Fruit fly (Drosophila melanogaster) whole organism, embryonic: ENCODE measurements around the gene shf.

ENCODE experiments used
- Atf6 ChIP-seq: fragments of 200-800 bp; sonication (Bioruptor generic); IDR thresholded peaks from 2 replicates; pipeline ENCODE4 v1.3.6; 2022; ENCODE audit warnings: missing biosample characterization, missing genetic modification characterization
- CG10267 ChIP-seq: fragments of 200-800 bp; sonication (Bioruptor generic); optimal IDR thresholded peaks from 2 replicates; lab custom pipeline; 2018; ENCODE audit warnings: missing biosample characterization, mild to moderate bottlenecking, missing genetic modification characterization, moderate library complexity
- CG11085 ChIP-seq: fragments of 200-800 bp; sonication (Bioruptor generic); IDR thresholded peaks from 2 replicates; pipeline ENCODE4 v1.3.6; 2022; ENCODE audit warnings: missing biosample characterization, missing genetic modification characterization
- CG11560 ChIP-seq: fragments of 200-800 bp; sonication (Bioruptor generic); IDR thresholded peaks from 3 replicates; pipeline ENCODE4 v1.3.6; 2022; ENCODE audit warnings: missing biosample characterization, missing genetic modification characterization
- CG12071 ChIP-seq: fragments of 200-800 bp; sonication (Bioruptor generic); optimal IDR thresholded peaks from 3 replicates; lab custom pipeline; 2018; ENCODE audit warnings: missing biosample characterization, mild to moderate bottlenecking, missing genetic modification characterization
- CG13296 ChIP-seq: fragments of 200-800 bp; sonication (Bioruptor generic); optimal IDR thresholded peaks from 3 replicates; lab custom pipeline; 2018; ENCODE audit warnings: missing biosample characterization, mild to moderate bottlenecking, missing genetic modification characterization
- CG13775 ChIP-seq: fragments of 200-800 bp; sonication (Bioruptor generic); optimal IDR thresholded peaks from 3 replicates; lab custom pipeline; 2017; ENCODE audit warnings: missing biosample characterization, mild to moderate bottlenecking, missing genetic modification characterization
- CG13894 ChIP-seq: fragments of 200-800 bp; sonication (Bioruptor generic); optimal IDR thresholded peaks from 3 replicates; lab custom pipeline; 2018; ENCODE audit warnings: missing biosample characterization, mild to moderate bottlenecking, missing genetic modification characterization, moderate library complexity
- CG15514 ChIP-seq: fragments of 200-800 bp; sonication (Bioruptor generic); optimal IDR thresholded peaks from 3 replicates; lab custom pipeline; 2017; ENCODE audit warnings: missing biosample characterization, missing genetic modification characterization, mild to moderate bottlenecking, moderate library complexity, missing genetic modification reagents
- CG15696 ChIP-seq: fragments of 200-800 bp; sonication (Bioruptor generic); optimal IDR thresholded peaks from 2 replicates; lab custom pipeline; 2019; ENCODE audit warnings: missing biosample characterization, mild to moderate bottlenecking, missing genetic modification characterization, moderate library complexity
- CG2199 ChIP-seq: fragments of 200-800 bp; sonication (Bioruptor generic); IDR thresholded peaks from 3 replicates; pipeline ENCODE4 v1.3.6; 2022; ENCODE audit warnings: missing biosample characterization, missing genetic modification characterization
- CG2678 ChIP-seq: fragments of 200-800 bp; sonication (Bioruptor generic); optimal IDR thresholded peaks from 3 replicates; lab custom pipeline; 2019; ENCODE audit warnings: missing biosample characterization, mild to moderate bottlenecking, missing genetic modification characterization, moderate library complexity
- CG3163 ChIP-seq: fragments of 200-800 bp; sonication (Bioruptor generic); optimal IDR thresholded peaks from 3 replicates; lab custom pipeline; 2016; ENCODE audit warnings: missing biosample characterization, missing genetic modification characterization
- CG3726 ChIP-seq: fragments of 200-800 bp; sonication (Bioruptor generic); IDR thresholded peaks from 3 replicates; pipeline ENCODE4, ENCODE4 v1.3.6; 2022; ENCODE audit warnings: missing biosample characterization, missing genetic modification characterization
- CG5245 ChIP-seq: fragments of 200-800 bp; sonication (Bioruptor generic); optimal IDR thresholded peaks from 3 replicates; lab custom pipeline; 2016; ENCODE audit warnings: missing biosample characterization, missing genetic modification characterization
- CG7357 ChIP-seq: fragments of 200-800 bp; sonication (Bioruptor generic); IDR thresholded peaks from 3 replicates; pipeline ENCODE4 v1.3.6; 2022; ENCODE audit warnings: missing biosample characterization, missing genetic modification characterization
- CG8089 ChIP-seq: fragments of 200-800 bp; sonication (Bioruptor generic); optimal IDR thresholded peaks from 3 replicates; lab custom pipeline; 2016; ENCODE audit warnings: missing biosample characterization, missing genetic modification characterization
- CG9797 ChIP-seq: fragments of 200-800 bp; sonication (Bioruptor generic); optimal IDR thresholded peaks from 3 replicates; lab custom pipeline; 2018; ENCODE audit warnings: missing biosample characterization, mild to moderate bottlenecking, missing genetic modification characterization
- CG9817 ChIP-seq: fragments of 200-800 bp; sonication (Bioruptor generic); optimal IDR thresholded peaks from 2 replicates; lab custom pipeline; 2018; ENCODE audit warnings: missing biosample characterization, mild to moderate bottlenecking, missing genetic modification characterization, moderate library complexity
- CG9932 ChIP-seq: fragments of 200-800 bp; sonication (Bioruptor generic); IDR thresholded peaks from 2 replicates; pipeline ENCODE4 v1.3.6; 2022; ENCODE audit warnings: missing biosample characterization, missing genetic modification characterization
- CHES-1-like ChIP-seq: fragments of 200-800 bp; sonication (Bioruptor generic); optimal IDR thresholded peaks from 2 replicates; lab custom pipeline; 2016; ENCODE audit warnings: missing biosample characterization, missing genetic modification characterization
- D19B ChIP-seq: fragments of 200-800 bp; sonication (Bioruptor generic); optimal IDR thresholded peaks from 2 replicates; lab custom pipeline; 2017; ENCODE audit warnings: missing biosample characterization, mild to moderate bottlenecking, missing genetic modification characterization
- GATAe ChIP-seq: fragments of 200-800 bp; sonication (Bioruptor generic); conservative IDR thresholded peaks from 2 replicates; pipeline ENCODE4 v1.3.6; 2022; ENCODE audit warnings: missing biosample characterization, missing genetic modification characterization
- HLH4C ChIP-seq: fragments of 200-800 bp; sonication (Bioruptor generic); IDR thresholded peaks from 3 replicates; pipeline ENCODE4 v1.3.6; 2022; ENCODE audit warnings: missing biosample characterization, missing genetic modification characterization; ENCODE audit not compliant: partially characterized antibody
- Mes4 ChIP-seq: fragments of 200-800 bp; sonication (Bioruptor generic); optimal IDR thresholded peaks from 2 replicates; lab custom pipeline; 2016; ENCODE audit warnings: missing biosample characterization, missing genetic modification characterization
- NC2α ChIP-seq: fragments of 200-800 bp; sonication (Bioruptor generic); optimal IDR thresholded peaks from 2 replicates; lab custom pipeline; 2016; ENCODE audit warnings: missing biosample characterization, missing genetic modification characterization
- Nf-YA ChIP-seq: fragments of 200-800 bp; sonication (Bioruptor generic); IDR thresholded peaks from 2 replicates; pipeline ENCODE4 v1.3.6; 2022; ENCODE audit warnings: missing biosample characterization, missing genetic modification characterization
- Nf-YC ChIP-seq: fragments of 200-800 bp; optimal IDR thresholded peaks from 3 replicates; lab custom pipeline; 2019; ENCODE audit warnings: missing biosample characterization, mild to moderate bottlenecking, missing genetic modification characterization, moderate library complexity
- Ptx1 ChIP-seq: fragments of 200-800 bp; sonication (Bioruptor generic); IDR thresholded peaks from 2 replicates; pipeline ENCODE4 v1.3.6; 2022; ENCODE audit warnings: missing biosample characterization, missing genetic modification characterization
- Trl ChIP-seq, 3 experiments: fragments of >200 bp in 2 of 3; fragments of 200-800 bp in 1 of 3; sonication (Bioruptor generic) in 1 of 3; optimal IDR thresholded peaks; 2 replicates in 1 of 3; 3 replicates in 2 of 3; lab custom pipeline; 2016 to 2017; ENCODE audit warnings: missing biosample characterization in 1 of 3, missing genetic modification characterization in 1 of 3
- Usf ChIP-seq: fragments of 200-800 bp; sonication (Bioruptor generic); optimal IDR thresholded peaks from 2 replicates; lab custom pipeline; 2017; ENCODE audit warnings: missing genotype, missing biosample characterization, missing genetic modification characterization
- Xrp1 ChIP-seq: fragments of 200-800 bp; sonication (Bioruptor generic); IDR thresholded peaks from 2 replicates; pipeline ENCODE4 v1.3.6; 2022; ENCODE audit warnings: missing biosample characterization, missing genetic modification characterization
- YL-1 ChIP-seq: fragments of 200-800 bp; sonication (Bioruptor generic); optimal IDR thresholded peaks from 3 replicates; lab custom pipeline; 2017; ENCODE audit warnings: missing biosample characterization, mild to moderate bottlenecking, missing genetic modification characterization
- chif ChIP-seq, 2 experiments: fragments of 200-800 bp; sonication (Bioruptor generic); optimal IDR thresholded peaks; 3 replicates each; lab custom pipeline; 2016; ENCODE audit warnings: missing biosample characterization in 2 of 2, missing genetic modification characterization in 2 of 2
- chinmo ChIP-seq: fragments of 200-800 bp; sonication (Bioruptor generic); IDR thresholded peaks from 4 replicates; pipeline ENCODE4 v1.3.6; 2022; ENCODE audit warnings: missing biosample characterization, missing genetic modification characterization; ENCODE audit not compliant: partially characterized antibody
- dimm ChIP-seq: fragments of 200-800 bp; sonication (Bioruptor generic); IDR thresholded peaks from 2 replicates; pipeline ENCODE4 v1.3.6; 2022; ENCODE audit warnings: missing biosample characterization, missing genetic modification characterization
- gcm2 ChIP-seq: fragments of 200-800 bp; sonication (Bioruptor generic); optimal IDR thresholded peaks from 2 replicates; lab custom pipeline; 2016; ENCODE audit warnings: missing biosample characterization, missing genetic modification characterization
- gro ChIP-seq: fragments of 200-800 bp; sonication (Bioruptor generic); optimal IDR thresholded peaks from 2 replicates; lab custom pipeline; 2016; ENCODE audit warnings: missing biosample characterization, missing genetic modification characterization
- jing ChIP-seq: fragments of 200-800 bp; sonication (Bioruptor generic); optimal IDR thresholded peaks from 2 replicates; lab custom pipeline; 2018; ENCODE audit warnings: missing biosample characterization, mild to moderate bottlenecking, missing genetic modification characterization
- ken ChIP-seq: fragments of 200-800 bp; sonication (Bioruptor generic); IDR thresholded peaks from 3 replicates; pipeline ENCODE4 v1.3.6; 2022; ENCODE audit warnings: missing biosample characterization, missing genetic modification characterization
- nmo ChIP-seq: fragments of 200-800 bp; sonication (Bioruptor generic); optimal IDR thresholded peaks from 2 replicates; lab custom pipeline; 2018; ENCODE audit warnings: missing biosample characterization, mild to moderate bottlenecking, missing genetic modification characterization, moderate library complexity
- sc ChIP-seq, 3 experiments: fragments of >200 bp in 2 of 3; fragments of 200-800 bp in 1 of 3; sonication (Bioruptor generic) in 1 of 3; optimal IDR thresholded peaks; 2 replicates in 2 of 3; 3 replicates in 1 of 3; lab custom pipeline; 2017; ENCODE audit warnings: mild to moderate bottlenecking in 1 of 3, missing biosample characterization in 1 of 3, missing genetic modification characterization in 1 of 3, missing genetic modification reagents in 1 of 3
- sd ChIP-seq: fragments of 200-800 bp; sonication (Bioruptor generic); optimal IDR thresholded peaks from 3 replicates; lab custom pipeline; 2018; ENCODE audit warnings: missing biosample characterization, mild to moderate bottlenecking, missing genetic modification characterization, moderate library complexity
- sna ChIP-seq: fragments of 200-800 bp; sonication (Bioruptor generic); IDR thresholded peaks from 2 replicates; pipeline ENCODE4 v1.3.6; 2022; ENCODE audit warnings: missing biosample characterization, missing genetic modification characterization; ENCODE audit not compliant: partially characterized antibody
- so ChIP-seq: fragments of 200-800 bp; sonication (Bioruptor generic); IDR thresholded peaks from 3 replicates; pipeline ENCODE4 v1.3.6; 2022; ENCODE audit warnings: missing biosample characterization, missing genetic modification characterization
- trem ChIP-seq: fragments of 200-800 bp; optimal IDR thresholded peaks from 3 replicates; lab custom pipeline; 2019; ENCODE audit warnings: missing biosample characterization, mild to moderate bottlenecking, missing genetic modification characterization, moderate library complexity
- wor ChIP-seq: fragments of 200-800 bp; sonication (Bioruptor generic); IDR thresholded peaks from 2 replicates; pipeline ENCODE4 v1.3.6; 2022; ENCODE audit warnings: missing biosample characterization, missing genetic modification characterization
- zen ChIP-seq: fragments of 200-800 bp; sonication (Bioruptor generic); optimal IDR thresholded peaks from 3 replicates; lab custom pipeline; 2018; ENCODE audit warnings: missing biosample characterization, mild to moderate bottlenecking, missing genetic modification characterization, moderate library complexity

Gene shf

dm6 chrX:6804485-6805295, 25.2 kb upstream of the shf start (continued):
- TF ChIP-seq chif (GFP tag; optimal IDR thresholded peaks at IDR 0.05; lab: Kevin White, UChicago) (peak; percentile 57 to 81), nmo (peak; percentile 82), CG9797 (GFP tag; lab: Kevin White, UChicago) (no peak), Ptx1 (GFP tag; lab: Robert Waterston, UW) (peak; percentile 90), NC2α (peak; percentile 29), zen (tag; lab: Kevin White, UChicago) (peak; percentile 58), wor (GFP tag; lab: Robert Waterston, UW) (peak; percentile 83), CG15696 (tag; lab: Kevin White, UChicago) (peak; percentile 48), CG9932 (GFP tag; lab: Robert Waterston, UW) (peak; percentile 89), trem (tag; lab: Kevin White, UChicago) (peak; percentile 59), gro (GFP tag; lab: Kevin White, UChicago) (peak; percentile 40), D19B (GFP tag; lab: Kevin White, UChicago) (peak; percentile 49), Xrp1 (GFP tag; lab: Robert Waterston, UW) (peak; percentile 90), ken (GFP tag; lab: Robert Waterston, UW) (peak; percentile 93), CG10267 (peak; percentile 61), chinmo (no peak), HLH4C (GFP tag; lab: Robert Waterston, UW) (no peak), sna (no peak), CG11085 (GFP tag; lab: Robert Waterston, UW) (peak; percentile 73), CG13894 (tag; lab: Kevin White, UChicago) (peak; percentile 75), CG15514 (peak; percentile 61), CG3163 (GFP tag; lab: Kevin White, UChicago) (peak; percentile 16), CG2199 (peak; percentile 60; the same call in 1 of the 3 replicates), CG9817 (peak; percentile 58), CG13296 (GFP tag; lab: Kevin White, UChicago) (peak; percentile 61), jing (peak; percentile 64), Mes4 (GFP tag; lab: Kevin White, UChicago) (peak; percentile 64), CG7357 (peak; percentile 64; the same call in 1 of the 3 replicates), CG5245 (GFP tag; lab: Kevin White, UChicago) (peak; percentile 56), Nf-YA (GFP tag; lab: Robert Waterston, UW) (peak; percentile 79), CG3726 (peak; percentile 86), CG11560 (peak; percentile 72), Nf-YC (tag; lab: Kevin White, UChicago) (no peak), CG12071 (peak; percentile 72), dimm (GFP tag; lab: Robert Waterston, UW) (peak; percentile 76), CG8089 (GFP tag; lab: Kevin White, UChicago) (peak; percentile 14), sc (optimal IDR thresholded peaks at IDR 0.05; lab: Kevin White, UChicago) (no peak), sc (GFP tag; optimal IDR thresholded peaks at IDR 0.05; lab: Kevin White, UChicago) (no peak), Atf6 (peak; percentile 69; the same call in 1 of the 2 replicates), CG13775 (peak; percentile 59), CG2678 (tag; lab: Kevin White, UChicago) (no peak), sd (tag; lab: Kevin White, UChicago) (no peak), gcm2 (GFP tag; lab: Kevin White, UChicago) (no peak), so (GFP tag; lab: Robert Waterston, UW) (peak; percentile 84), Trl (optimal IDR thresholded peaks at IDR 0.05; lab: Kevin White, UChicago) (peak; percentile 70 to 74), Trl (GFP tag; optimal IDR thresholded peaks at IDR 0.05; lab: Kevin White, UChicago) (peak; percentile 58), YL-1 (no peak), CHES-1-like (GFP tag; lab: Kevin White, UChicago) (peak; percentile 61), GATAe (no peak), Usf (GFP tag; lab: Kevin White, UChicago) (peak; percentile 51)
